In genomic region chr3R:23384591-23385260, dm6 we compare ENCODE assay signal across 4 fruit fly cellular contexts.
TF ChIP-seq lines count a peak whose summit lies in the region.

Gene CG4393, minus strand, starts transcription at chr3R:23384777.

- TF ChIP-seq CTCF in whole organism, embryonic (GFP tag; optimal IDR thresholded peaks at IDR 0.05; lab: Kevin White, UChicago): no peak

TF ChIP-seq in whole organism, adult, 20 proteins besides CTCF, POLR2A, EP300 and RAD21:
- TF ChIP-seq cic (GFP tag; optimal IDR thresholded peaks at IDR 0.05; lab: Kevin White, UChicago): no peak
- no peak for TF ChIP-seq CG33017 (tag; optimal IDR thresholded peaks at IDR 0.05; lab: Kevin White, UChicago)
- TF ChIP-seq tj (GFP tag; optimal IDR thresholded peaks at IDR 0.05; lab: Kevin White, UChicago): no peak
- TF ChIP-seq cnc (optimal IDR thresholded peaks at IDR 0.05; lab: Kevin White, UChicago): no peak
- TF ChIP-seq CG7045 (GFP tag; optimal IDR thresholded peaks at IDR 0.05; lab: Kevin White, UChicago): peak; percentile 6
- TF ChIP-seq CG7101 (tag; optimal IDR thresholded peaks at IDR 0.05; lab: Kevin White, UChicago): no peak
- no peak for TF ChIP-seq bab1 (GFP tag; optimal IDR thresholded peaks at IDR 0.05; lab: Kevin White, UChicago)
- TF ChIP-seq pad (GFP tag; optimal IDR thresholded peaks at IDR 0.05; lab: Kevin White, UChicago): no peak
- peak; percentile 51 for TF ChIP-seq CG5204 (GFP tag; optimal IDR thresholded peaks at IDR 0.05; lab: Kevin White, UChicago)
- peak; percentile 16 for TF ChIP-seq Hr96 (GFP tag; optimal IDR thresholded peaks at IDR 0.05; lab: Kevin White, UChicago)
- peak; percentile 50 for TF ChIP-seq kay (GFP tag; lab: Kevin White, UChicago; ENCODE audit: borderline replicate concordance)
- TF ChIP-seq Crg-1 (GFP tag; optimal IDR thresholded peaks at IDR 0.05; lab: Kevin White, UChicago): no peak
- peak; percentile 7 for TF ChIP-seq Mnt (GFP tag; optimal IDR thresholded peaks at IDR 0.05; lab: Kevin White, UChicago)
- TF ChIP-seq ovo (GFP tag; optimal IDR thresholded peaks at IDR 0.05; lab: Kevin White, UChicago): no peak
- peak; percentile 94 for TF ChIP-seq CG12768 (GFP tag; optimal IDR thresholded peaks at IDR 0.05; lab: Kevin White, UChicago)
- no peak for TF ChIP-seq CG1620 (GFP tag; optimal IDR thresholded peaks at IDR 0.05; lab: Kevin White, UChicago)
- peak; percentile 40 for TF ChIP-seq Clk (GFP tag; optimal IDR thresholded peaks at IDR 0.05; lab: Kevin White, UChicago)
- no peak for TF ChIP-seq CG14711 (tag; optimal IDR thresholded peaks at IDR 0.05; lab: Kevin White, UChicago)
- TF ChIP-seq CG11617 (GFP tag; optimal IDR thresholded peaks at IDR 0.05; lab: Kevin White, UChicago): peak; percentile 14
- no peak for TF ChIP-seq toe (GFP tag; optimal IDR thresholded peaks at IDR 0.05; lab: Kevin White, UChicago)

TF ChIP-seq in whole organism, embryonic, 481 proteins besides CTCF, POLR2A, EP300 and RAD21 (continues in another document):
- TF ChIP-seq lilli (GFP tag; optimal IDR thresholded peaks at IDR 0.05; lab: Kevin White, UChicago) (no peak), sqz (GFP tag; optimal IDR thresholded peaks at IDR 0.05; lab: Kevin White, UChicago) (peak; percentile 41), row (GFP tag; IDR thresholded peaks at IDR 0.05; lab: Robert Waterston, UW) (peak; percentile 51), CG15514 (GFP tag; optimal IDR thresholded peaks at IDR 0.05; lab: Kevin White, UChicago) (peak; percentile 89), CG8388 (GFP tag; optimal IDR thresholded peaks at IDR 0.05; lab: Kevin White, UChicago) (peak; percentile 94), dati (GFP tag; IDR thresholded peaks at IDR 0.05; lab: Robert Waterston, UW) (no peak), CG10321 (GFP tag; IDR thresholded peaks at IDR 0.05; lab: Robert Waterston, UW) (no peak), sens (GFP tag; lab: Kevin White, UChicago) (peak; percentile 49), CG11398 (GFP tag; optimal IDR thresholded peaks at IDR 0.05; lab: Kevin White, UChicago) (no peak), chinmo (GFP tag; IDR thresholded peaks at IDR 0.05; lab: Robert Waterston, UW; ENCODE audit: partially characterized antibody) (0 out of 4 replicates have a peak, but pooled peaks have one; percentile 44), Med (GFP tag; lab: Kevin White, UChicago) (peak; percentile 61), CG17361 (GFP tag; IDR thresholded peaks at IDR 0.05; lab: Robert Waterston, UW) (no peak), Dll (GFP tag; IDR thresholded peaks at IDR 0.05; lab: Robert Waterston, UW; ENCODE audit: partially characterized antibody) (peak; percentile 36; the same call in 2 of the 4 replicates), Deaf1 (tag; optimal IDR thresholded peaks at IDR 0.05; lab: Kevin White, UChicago) (peak; percentile 31), Trl (optimal IDR thresholded peaks at IDR 0.05; lab: Kevin White, UChicago) (peak; percentile 53 to 67), Trl (GFP tag; optimal IDR thresholded peaks at IDR 0.05; lab: Kevin White, UChicago) (no peak), gcm (GFP tag; optimal IDR thresholded peaks at IDR 0.05; lab: Kevin White, UChicago) (peak; percentile 94), CG31388 (GFP tag; optimal IDR thresholded peaks at IDR 0.05; lab: Kevin White, UChicago) (no peak), Dip2 (GFP tag; IDR thresholded peaks at IDR 0.05; lab: Robert Waterston, UW) (no peak), Jarid2 (GFP tag; optimal IDR thresholded peaks at IDR 0.05; lab: Kevin White, UChicago) (peak; percentile 43), Drgx (GFP tag; IDR thresholded peaks at IDR 0.05; lab: Robert Waterston, UW) (peak; percentile 59), vvl (GFP tag; IDR thresholded peaks at IDR 0.05; lab: Robert Waterston, UW) (0 out of 2 replicates have a peak, but pooled peaks have one; percentile 24), pan (optimal IDR thresholded peaks at IDR 0.05; lab: Kevin White, UChicago) (no peak), pan (GFP tag; optimal IDR thresholded peaks at IDR 0.05 in 1 of 2, IDR thresholded peaks at IDR 0.05 in 1 of 2) (no peak)

TF ChIP-seq in whole organism, prepupa, 60 proteins besides CTCF, POLR2A, EP300 and RAD21 (continues in another document):
- TF ChIP-seq Eip93F (GFP tag; optimal IDR thresholded peaks at IDR 0.05; lab: Kevin White, UChicago) (no peak), CG6792 (GFP tag; optimal IDR thresholded peaks at IDR 0.05; lab: Kevin White, UChicago) (peak; percentile 10), cyc (GFP tag; optimal IDR thresholded peaks at IDR 0.05; lab: Kevin White, UChicago) (no peak), Ets21C (GFP tag; optimal IDR thresholded peaks at IDR 0.05; lab: Kevin White, UChicago) (no peak), Blimp-1 (GFP tag; optimal IDR thresholded peaks at IDR 0.05; lab: Kevin White, UChicago) (no peak), CG8319 (GFP tag; optimal IDR thresholded peaks at IDR 0.05; lab: Kevin White, UChicago) (no peak), CG8632 (GFP tag; optimal IDR thresholded peaks at IDR 0.05; lab: Kevin White, UChicago) (no peak), Met (GFP tag; optimal IDR thresholded peaks at IDR 0.05; lab: Kevin White, UChicago) (no peak), CG11762 (GFP tag; optimal IDR thresholded peaks at IDR 0.05; lab: Kevin White, UChicago; ENCODE audit: insufficient read depth) (no peak), Hr39 (GFP tag; optimal IDR thresholded peaks at IDR 0.05; lab: Kevin White, UChicago) (no peak), CG8119 (GFP tag; IDR thresholded peaks at IDR 0.05; lab: Robert Waterston, UW) (peak; percentile 79), dac (GFP tag; optimal IDR thresholded peaks at IDR 0.05; lab: Kevin White, UChicago) (peak; percentile 25), CG15336 (GFP tag; IDR thresholded peaks at IDR 0.05; lab: Robert Waterston, UW) (peak; percentile 73), CG1621 (tag; optimal IDR thresholded peaks at IDR 0.05; lab: Kevin White, UChicago) (peak; percentile 27), CG3919 (GFP tag; optimal IDR thresholded peaks at IDR 0.05; lab: Kevin White, UChicago) (peak; percentile 29), lz (GFP tag; optimal IDR thresholded peaks at IDR 0.05; lab: Kevin White, UChicago) (no peak), esn (GFP tag; optimal IDR thresholded peaks at IDR 0.05; lab: Kevin White, UChicago) (no peak), spab (GFP tag; optimal IDR thresholded peaks at IDR 0.05; lab: Kevin White, UChicago) (peak; percentile 41), CG32006 (GFP tag; optimal IDR thresholded peaks at IDR 0.05; lab: Kevin White, UChicago) (peak; percentile 36), dsx (GFP tag; optimal IDR thresholded peaks at IDR 0.05; lab: Kevin White, UChicago; ENCODE audit: poor library complexity, severe bottlenecking) (no peak), Lpt (GFP tag; optimal IDR thresholded peaks at IDR 0.05; lab: Kevin White, UChicago) (peak; percentile 59), ss (GFP tag; optimal IDR thresholded peaks at IDR 0.05; lab: Kevin White, UChicago) (peak; percentile 28 to 35), salr (GFP tag; optimal IDR thresholded peaks at IDR 0.05; lab: Kevin White, UChicago) (peak in 1 of 2 experiments; percentile 41), OdsH (GFP tag; optimal IDR thresholded peaks at IDR 0.05; lab: Kevin White, UChicago) (no peak), CG7368 (GFP tag; optimal IDR thresholded peaks at IDR 0.05; lab: Kevin White, UChicago) (no peak), CG10669 (GFP tag; optimal IDR thresholded peaks at IDR 0.05; lab: Kevin White, UChicago) (peak; percentile 20), CG4318 (GFP tag; optimal IDR thresholded peaks at IDR 0.05; lab: Kevin White, UChicago) (no peak)

TF ChIP-seq in whole organism, pupa, 21 proteins besides CTCF, POLR2A, EP300 and RAD21:
- TF ChIP-seq CG32121 (GFP tag; IDR thresholded peaks at IDR 0.05; lab: Robert Waterston, UW): peak; percentile 39; the same call in 1 of the 2 replicates
- peak; percentile 55 for TF ChIP-seq Ets98B (GFP tag; IDR thresholded peaks at IDR 0.05; lab: Robert Waterston, UW)
- peak; percentile 31 for TF ChIP-seq gl (tag; optimal IDR thresholded peaks at IDR 0.05; lab: Kevin White, UChicago)
- no peak for TF ChIP-seq CG9948 (tag; optimal IDR thresholded peaks at IDR 0.05; lab: Kevin White, UChicago)
- TF ChIP-seq CG15710 (tag; optimal IDR thresholded peaks at IDR 0.05; lab: Kevin White, UChicago): peak; percentile 16
- TF ChIP-seq CG13204 (GFP tag; optimal IDR thresholded peaks at IDR 0.05; lab: Kevin White, UChicago): peak; percentile 12
- TF ChIP-seq Pif1B (GFP tag; optimal IDR thresholded peaks at IDR 0.05; lab: Kevin White, UChicago): peak; percentile 38
- TF ChIP-seq CG8159 (tag; optimal IDR thresholded peaks at IDR 0.05; lab: Kevin White, UChicago): peak; percentile 0
- TF ChIP-seq CG8301 (tag; optimal IDR thresholded peaks at IDR 0.05; lab: Kevin White, UChicago): peak; percentile 41
- TF ChIP-seq CG12605 (GFP tag; IDR thresholded peaks at IDR 0.05; lab: Robert Waterston, UW): peak; percentile 57; the same call in 1 of the 2 replicates
- no peak for TF ChIP-seq EcR (GFP tag; optimal IDR thresholded peaks at IDR 0.05; lab: Kevin White, UChicago)
- TF ChIP-seq CG34367 (tag; optimal IDR thresholded peaks at IDR 0.05; lab: Kevin White, UChicago): peak; percentile 13
- TF ChIP-seq CG4496 (GFP tag; IDR thresholded peaks at IDR 0.05; lab: Robert Waterston, UW): peak; percentile 45; the same call in 1 of the 3 replicates
- no peak for TF ChIP-seq D1 (tag; optimal IDR thresholded peaks at IDR 0.05; lab: Kevin White, UChicago)
- peak; percentile 53; the same call in 2 of the 3 replicates for TF ChIP-seq fd96Ca (GFP tag; IDR thresholded peaks at IDR 0.05; lab: Robert Waterston, UW)
- TF ChIP-seq rn (GFP tag; IDR thresholded peaks at IDR 0.05; lab: Robert Waterston, UW): no peak
- TF ChIP-seq CG14655 (GFP tag; optimal IDR thresholded peaks at IDR 0.05; lab: Kevin White, UChicago): peak; percentile 60
- no peak for TF ChIP-seq CG10348 (GFP tag; IDR thresholded peaks at IDR 0.05; lab: Robert Waterston, UW)
- TF ChIP-seq CG17806 (tag; optimal IDR thresholded peaks at IDR 0.05; lab: Kevin White, UChicago): no peak
- no peak for TF ChIP-seq Snoo (tag; optimal IDR thresholded peaks at IDR 0.05; lab: Kevin White, UChicago)
- TF ChIP-seq Pif1A (GFP tag; optimal IDR thresholded peaks at IDR 0.05; lab: Kevin White, UChicago): peak; percentile 52
